Fruit fly (Drosophila melanogaster) whole organism, wandering third instar larva: Measurements from ENCODE around the gene Gpdh1.

Experiments
- Abd-B ChIP-seq: fragments of >200 bp; optimal IDR thresholded peaks from 2 replicates; lab custom pipeline; 2017; ENCODE audit warnings: missing biosample characterization, missing genetic modification characterization
- CG32264 ChIP-seq: fragments of 200-800 bp; sonication (Bioruptor generic); optimal IDR thresholded peaks from 2 replicates; lab custom pipeline; 2016; ENCODE audit warnings: missing biosample characterization, missing genetic modification characterization
- CG9705 ChIP-seq: fragments of 200-800 bp; sonication (Bioruptor generic); optimal IDR thresholded peaks from 2 replicates; lab custom pipeline; 2018; ENCODE audit warnings: missing biosample characterization, mild to moderate bottlenecking, missing genetic modification characterization
- CrebA ChIP-seq: fragments of 200-800 bp; sonication (Bioruptor generic); optimal IDR thresholded peaks from 2 replicates; lab custom pipeline; 2016; ENCODE audit warnings: missing biosample characterization, mild to moderate bottlenecking, missing genetic modification characterization, borderline replicate concordance
- Dfd ChIP-seq: fragments of >200 bp; optimal IDR thresholded peaks from 2 replicates; lab custom pipeline; 2017; ENCODE audit warnings: missing biosample characterization, missing genetic modification characterization
- Dif ChIP-seq: fragments of 200-275, 200-300 bp; sonication (Bioruptor generic); optimal IDR thresholded peaks from 2 replicates; lab custom pipeline; 2018; ENCODE audit warnings: missing biosample characterization, missing genetic modification characterization; ENCODE audit not compliant: partially characterized antibody
- GATAd ChIP-seq: sonication (Bioruptor generic); optimal IDR thresholded peaks from 2 replicates; lab custom pipeline; 2016; ENCODE audit warnings: missing biosample characterization, missing genetic modification characterization
- HLH106 ChIP-seq: fragments of 200-800 bp; optimal IDR thresholded peaks from 3 replicates; lab custom pipeline; 2019; ENCODE audit warnings: missing biosample characterization, mild to moderate bottlenecking, missing genetic modification characterization, moderate library complexity
- Hr78 ChIP-seq: fragments of >200 bp; optimal IDR thresholded peaks from 2 replicates; lab custom pipeline; 2017; ENCODE audit warnings: missing biosample characterization, missing genetic modification characterization
- Hr83 ChIP-seq: fragments of 200-300 bp; sonication (Bioruptor generic); optimal IDR thresholded peaks from 2 replicates; lab custom pipeline; 2016; ENCODE audit warnings: missing biosample characterization, mild to moderate bottlenecking, missing genetic modification characterization, moderate library complexity; ENCODE audit not compliant: poor library complexity, severe bottlenecking
- Mio ChIP-seq: sonication (Bioruptor generic); optimal IDR thresholded peaks from 2 replicates; lab custom pipeline; 2016; ENCODE audit warnings: missing biosample characterization, missing genetic modification characterization
- Myc ChIP-seq: fragments of >200 bp; optimal IDR thresholded peaks from 2 replicates; lab custom pipeline; 2017
- N ChIP-seq: fragments of >200 bp; optimal IDR thresholded peaks from 2 replicates; lab custom pipeline; 2018; ENCODE audit warnings: missing biosample characterization, missing external identifiers, missing genetic modification characterization
- OdsH ChIP-seq: fragments of 200-800 bp; sonication (Bioruptor generic); optimal IDR thresholded peaks from 2 replicates; lab custom pipeline; 2016; ENCODE audit warnings: missing biosample characterization, mild to moderate bottlenecking, missing genetic modification characterization
- Rel ChIP-seq, 2 experiments: fragments of 200-800 bp; sonication (Bioruptor generic) in 1 of 2; optimal IDR thresholded peaks; 2 replicates in 1 of 2; 3 replicates in 1 of 2; lab custom pipeline; 2016 to 2019; ENCODE audit warnings: mild to moderate bottlenecking in 2 of 2, missing biosample characterization in 2 of 2, missing genetic modification characterization in 2 of 2, moderate library complexity in 1 of 2
- Sp1 ChIP-seq: fragments of 200-800 bp; sonication (Bioruptor generic); optimal IDR thresholded peaks from 3 replicates; lab custom pipeline; 2019; ENCODE audit warnings: missing biosample characterization, mild to moderate bottlenecking, missing genetic modification characterization, moderate library complexity
- Vsx2 ChIP-seq: fragments of 200-300, 225-300 bp; sonication (Bioruptor generic); optimal IDR thresholded peaks from 2 replicates; lab custom pipeline; 2018; ENCODE audit warnings: missing biosample characterization, missing genetic modification characterization; ENCODE audit not compliant: partially characterized antibody
- br ChIP-seq: fragments of 200-800 bp; sonication (Bioruptor generic); optimal IDR thresholded peaks from 2 replicates; lab custom pipeline; 2016; ENCODE audit warnings: missing biosample characterization, missing genetic modification characterization
- brk ChIP-seq: fragments of 200-800 bp; sonication (Bioruptor generic); optimal IDR thresholded peaks from 2 replicates; lab custom pipeline; 2016; ENCODE audit warnings: missing biosample characterization, mild to moderate bottlenecking, missing genetic modification characterization
- dl ChIP-seq, 2 experiments: fragments of 175-275, 200-275 bp in 1 of 2; fragments of 200-275 bp in 1 of 2; sonication (Bioruptor generic); optimal IDR thresholded peaks; lab custom pipeline; 2018; ENCODE audit warnings: mild to moderate bottlenecking in 2 of 2, missing biosample characterization in 2 of 2, missing genetic modification characterization in 2 of 2, moderate library complexity in 2 of 2; ENCODE audit not compliant: partially characterized antibody in 2 of 2, insufficient read depth in 1 of 2
- dmrt93B ChIP-seq: fragments of 200-800 bp; sonication (Bioruptor generic); optimal IDR thresholded peaks from 2 replicates; lab custom pipeline; 2018; ENCODE audit warnings: missing biosample characterization, mild to moderate bottlenecking, missing genetic modification characterization
- dsf ChIP-seq: sonication (Bioruptor generic); optimal IDR thresholded peaks from 2 replicates; lab custom pipeline; 2016; ENCODE audit warnings: missing biosample characterization, missing genetic modification characterization, borderline replicate concordance
- ey ChIP-seq: fragments of 200-800 bp; sonication (Bioruptor generic); optimal IDR thresholded peaks from 2 replicates; lab custom pipeline; 2016; ENCODE audit warnings: missing biosample characterization, missing genetic modification characterization
- foxo ChIP-seq, 2 experiments: fragments of 200-800 bp; sonication (Bioruptor generic); optimal IDR thresholded peaks; 2 replicates in 1 of 2; 3 replicates in 1 of 2; lab custom pipeline; 2016 to 2017; ENCODE audit warnings: missing biosample characterization in 2 of 2, missing genetic modification characterization in 2 of 2
- fru ChIP-seq: fragments of 200-800 bp; sonication (Bioruptor generic); optimal IDR thresholded peaks from 3 replicates; lab custom pipeline; 2016; ENCODE audit warnings: missing biosample characterization, mild to moderate bottlenecking, missing genetic modification characterization
- h ChIP-seq: fragments of 200-800 bp; sonication (Bioruptor generic); optimal IDR thresholded peaks from 3 replicates; lab custom pipeline; 2016; ENCODE audit warnings: missing biosample characterization, mild to moderate bottlenecking, missing genetic modification characterization
- jim ChIP-seq: fragments of 175-275, 200-325 bp; sonication (Bioruptor generic); optimal IDR thresholded peaks from 2 replicates; lab custom pipeline; 2016; ENCODE audit warnings: missing biosample characterization, mild to moderate bottlenecking, missing genetic modification characterization
- lola ChIP-seq: fragments of >200 bp; optimal IDR thresholded peaks from 2 replicates; lab custom pipeline; 2017; ENCODE audit warnings: missing biosample characterization, missing genetic modification characterization
- psq ChIP-seq: fragments of 200-800 bp; sonication (Bioruptor generic); optimal IDR thresholded peaks from 3 replicates; lab custom pipeline; 2017; ENCODE audit warnings: missing biosample characterization, mild to moderate bottlenecking, missing genetic modification characterization, moderate library complexity
- rgr ChIP-seq: fragments of 200-800 bp; sonication (Bioruptor generic); optimal IDR thresholded peaks from 3 replicates; lab custom pipeline; 2016; ENCODE audit warnings: missing biosample characterization, mild to moderate bottlenecking, missing genetic modification characterization
- sv ChIP-seq: fragments of 200-800 bp; sonication (Bioruptor generic); optimal IDR thresholded peaks from 3 replicates; lab custom pipeline; 2016; ENCODE audit warnings: missing biosample characterization, missing genetic modification characterization
- tai ChIP-seq: sonication (Bioruptor generic); optimal IDR thresholded peaks from 2 replicates; lab custom pipeline; 2016; ENCODE audit warnings: missing biosample characterization, missing genetic modification characterization
- usp ChIP-seq: fragments of >200 bp; optimal IDR thresholded peaks from 2 replicates; lab custom pipeline; 2017; ENCODE audit warnings: missing biosample characterization, missing genetic modification characterization
- woc ChIP-seq: sonication (Bioruptor generic); optimal IDR thresholded peaks from 2 replicates; lab custom pipeline; 2016; ENCODE audit warnings: missing biosample characterization, mild to moderate bottlenecking, missing genetic modification characterization

Gpdh1 gene

dm6 chr2L:5986094-5986493, 42.7 kb downstream of the Gpdh1 start, which contains the start of gene ifc:
ifc (plus strand) TSS chr2L:5986348.
- TF ChIP-seq woc (GFP tag; lab: Kevin White, UChicago) (peak; percentile 39), Rel (GFP tag; optimal IDR thresholded peaks at IDR 0.05; lab: Kevin White, UChicago) (no peak), Rel (tag; optimal IDR thresholded peaks at IDR 0.05; lab: Kevin White, UChicago) (peak; percentile 46), Dfd (GFP tag; lab: Kevin White, UChicago) (no peak), sv (GFP tag; lab: Kevin White, UChicago) (peak; percentile 42), dsf (GFP tag; lab: Kevin White, UChicago) (no peak), CG9705 (peak; percentile 10), foxo (GFP tag; optimal IDR thresholded peaks at IDR 0.05; lab: Kevin White, UChicago) (peak in 1 of 2 experiments; percentile 52), fru (GFP tag; lab: Kevin White, UChicago) (peak; percentile 47), Hr83 (peak; percentile 87), Myc (no peak), dmrt93B (GFP tag; lab: Kevin White, UChicago) (no peak), br (GFP tag; lab: Kevin White, UChicago) (peak; percentile 53), HLH106 (tag; lab: Kevin White, UChicago) (peak; percentile 60), Sp1 (peak; percentile 8), brk (GFP tag; lab: Kevin White, UChicago) (no peak), lola (no peak), OdsH (GFP tag; lab: Kevin White, UChicago) (peak; percentile 51), tai (GFP tag; lab: Kevin White, UChicago) (no peak), h (GFP tag; lab: Kevin White, UChicago) (peak; percentile 64), usp (GFP tag; lab: Kevin White, UChicago) (no peak), psq (GFP tag; lab: Kevin White, UChicago) (peak; percentile 30), Hr78 (GFP tag; lab: Kevin White, UChicago) (peak; percentile 66), ey (GFP tag; lab: Kevin White, UChicago) (peak; percentile 30), Dif (GFP tag; lab: Kevin White, UChicago) (peak; percentile 61), N (GFP tag; lab: Kevin White, UChicago) (peak; percentile 98), rgr (peak; percentile 54)

- TF ChIP-seq CG32264 (GFP tag; lab: Kevin White, UChicago) = no peak
- TF ChIP-seq Abd-B = no peak
- TF ChIP-seq Vsx2 (GFP tag; lab: Kevin White, UChicago) = no peak
- no peak for TF ChIP-seq Dif (GFP tag; lab: Kevin White, UChicago)
- no peak for TF ChIP-seq jim (GFP tag; lab: Kevin White, UChicago)
- TF ChIP-seq br (GFP tag; lab: Kevin White, UChicago) = no peak
- TF ChIP-seq usp (GFP tag; lab: Kevin White, UChicago) = no peak
- no peak for TF ChIP-seq HLH106 (tag; lab: Kevin White, UChicago)
- TF ChIP-seq OdsH (GFP tag; lab: Kevin White, UChicago) = peak; percentile 11
- TF ChIP-seq fru (GFP tag; lab: Kevin White, UChicago) = no peak
- no peak for TF ChIP-seq GATAd (GFP tag; lab: Kevin White, UChicago)
- no peak for TF ChIP-seq woc (GFP tag; lab: Kevin White, UChicago)
- no peak for TF ChIP-seq CrebA (GFP tag; lab: Kevin White, UChicago)
- no peak for TF ChIP-seq brk (GFP tag; lab: Kevin White, UChicago)
- peak; percentile 3 for TF ChIP-seq h (GFP tag; lab: Kevin White, UChicago)
- TF ChIP-seq N (GFP tag; lab: Kevin White, UChicago) = no peak
- no peak for TF ChIP-seq Rel (GFP tag; optimal IDR thresholded peaks at IDR 0.05; lab: Kevin White, UChicago)
- peak; percentile 43 for TF ChIP-seq Rel (tag; optimal IDR thresholded peaks at IDR 0.05; lab: Kevin White, UChicago)
Measured at dm6 chr2L:5986940-5987339, 43.5 kb downstream of the Gpdh1 start.

DNA sequence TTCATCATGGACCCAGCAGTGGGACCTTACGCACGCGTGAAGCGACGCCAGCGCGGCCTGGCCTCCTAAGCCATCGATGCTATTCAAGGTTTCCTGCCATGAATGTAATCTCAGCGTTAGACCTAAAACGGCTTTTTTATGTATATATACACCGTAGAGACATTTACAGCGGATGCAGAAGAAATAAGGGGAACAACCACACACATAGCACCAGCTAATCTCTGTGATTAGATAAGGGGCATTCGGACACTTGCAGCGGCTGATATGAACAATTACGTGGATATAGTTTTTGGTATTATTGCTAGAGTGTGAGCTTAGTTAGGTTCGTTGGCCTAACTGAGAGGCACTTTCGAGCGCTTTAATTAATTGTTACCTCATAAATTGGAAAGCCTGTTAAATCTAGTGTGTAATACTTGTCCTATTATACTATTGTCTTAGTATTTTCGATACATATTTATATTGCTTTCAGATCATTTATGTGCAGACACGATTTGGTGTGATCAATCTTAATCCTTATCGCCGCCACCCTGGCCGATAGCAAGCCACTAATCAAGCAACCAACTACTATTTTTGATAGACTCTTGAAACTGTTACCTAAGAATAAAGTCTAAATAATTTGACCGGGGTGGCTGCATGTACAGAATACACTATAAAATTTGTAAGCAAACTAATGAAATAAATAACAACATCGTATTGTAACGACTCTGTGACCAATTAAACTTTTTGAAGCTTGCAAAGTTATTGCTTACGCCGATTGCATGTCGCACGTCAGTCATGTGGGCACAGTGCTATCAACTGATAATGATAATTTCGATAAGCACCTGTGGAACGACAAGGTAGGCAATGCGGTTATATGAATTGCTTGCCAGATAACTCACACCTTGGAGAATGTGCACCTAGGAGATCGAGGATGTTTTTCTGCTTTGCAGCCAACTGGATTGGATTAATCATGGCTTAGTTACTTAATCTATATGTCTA, 45.0 kb downstream of the Gpdh1 start:
- TF ChIP-seq dl (GFP tag; optimal IDR thresholded peaks at IDR 0.05; lab: Kevin White, UChicago; ENCODE audit: insufficient read depth in 1 of 2, partially characterized antibody in 2 of 2) = no peak
- peak; percentile 39 for TF ChIP-seq h (GFP tag; lab: Kevin White, UChicago)
- no peak for TF ChIP-seq OdsH (GFP tag; lab: Kevin White, UChicago)
- no peak for TF ChIP-seq Rel (GFP tag; optimal IDR thresholded peaks at IDR 0.05; lab: Kevin White, UChicago)
- TF ChIP-seq Rel (tag; optimal IDR thresholded peaks at IDR 0.05; lab: Kevin White, UChicago) = peak; percentile 93
- no peak for TF ChIP-seq Mio
- no peak for TF ChIP-seq dsf (GFP tag; lab: Kevin White, UChicago)
- no peak for TF ChIP-seq CrebA (GFP tag; lab: Kevin White, UChicago)
- no peak for TF ChIP-seq lola
- no peak for TF ChIP-seq GATAd (GFP tag; lab: Kevin White, UChicago)
